Fruit fly (Drosophila melanogaster): ENCODE results near the gene CG31883.

- TF ChIP-seq CTCF (optimal IDR thresholded peaks at IDR 0.05) (no peak), CG8478 (optimal IDR thresholded peaks at IDR 0.05) (no peak)
Measured at dm6 chr2L:9545511-9545910, 17.2 kb downstream of the CG31883 start, which contains the start of gene CG13114.

Measured in S2 (cell line).